Fruit fly (Drosophila melanogaster): Measurements from ENCODE around the gene Lcp65Ab2.

Lcp65Ab2 gene

dm6 chr3L:6140771-6141472 is 5.6 kb upstream of the Lcp65Ab2 start:
- peak; percentile 39; the same call in 1 of the 2 replicates for TF ChIP-seq CG9932 (GFP tag; IDR thresholded peaks at IDR 0.05)
- TF ChIP-seq esg (GFP tag; conservative IDR thresholded peaks at IDR 0.05), result no peak
- TF ChIP-seq salm (tag; optimal IDR thresholded peaks at IDR 0.05), result no peak
- no peak for TF ChIP-seq chif (GFP tag; optimal IDR thresholded peaks at IDR 0.05)
- no peak for TF ChIP-seq Oaz (GFP tag; IDR thresholded peaks at IDR 0.05)
- TF ChIP-seq CG17328 (GFP tag; IDR thresholded peaks at IDR 0.05), result no peak
- no peak for TF ChIP-seq Atf-2 (GFP tag; optimal IDR thresholded peaks at IDR 0.05)
- TF ChIP-seq knrl (GFP tag; IDR thresholded peaks at IDR 0.05; ENCODE audit: partially characterized antibody), result no peak
- no peak for TF ChIP-seq CG12391 (tag; optimal IDR thresholded peaks at IDR 0.05)
- TF ChIP-seq Med (GFP tag), result peak; percentile 8
- TF ChIP-seq CG8478 (optimal IDR thresholded peaks at IDR 0.05), result no peak
- TF ChIP-seq CG4424 (GFP tag; optimal IDR thresholded peaks at IDR 0.05), result no peak
- no peak for TF ChIP-seq lab (GFP tag; optimal IDR thresholded peaks at IDR 0.05)
- no peak for TF ChIP-seq BEAF-32 (GFP tag; optimal IDR thresholded peaks at IDR 0.05)
- no peak for TF ChIP-seq CG2199 (GFP tag; IDR thresholded peaks at IDR 0.05)
- TF ChIP-seq CG11695 (GFP tag; IDR thresholded peaks at IDR 0.05), result 0 out of 3 replicates have a peak, but pooled peaks have one; percentile 17
- TF ChIP-seq lbe (GFP tag; optimal IDR thresholded peaks at IDR 0.05), result no peak
- peak; percentile 33 for TF ChIP-seq Oli (tag; optimal IDR thresholded peaks at IDR 0.05)
- TF ChIP-seq CG11456 (GFP tag; IDR thresholded peaks at IDR 0.05), result no peak
- TF ChIP-seq sqz (GFP tag; optimal IDR thresholded peaks at IDR 0.05), result no peak
- TF ChIP-seq chinmo (GFP tag; IDR thresholded peaks at IDR 0.05; ENCODE audit: partially characterized antibody), result peak; percentile 82; the same call in 2 of the 4 replicates
- TF ChIP-seq CG31224 (GFP tag; IDR thresholded peaks at IDR 0.05), result no peak
- no peak for TF ChIP-seq Mad (GFP tag; optimal IDR thresholded peaks at IDR 0.05)
- TF ChIP-seq zen2 (GFP tag; IDR thresholded peaks at IDR 0.05; ENCODE audit: partially characterized antibody), result no peak
- no peak for TF ChIP-seq ftz-f1 (GFP tag; optimal IDR thresholded peaks at IDR 0.05)
- no peak for TF ChIP-seq CG14014 (GFP tag; IDR thresholded peaks at IDR 0.05)
- no peak for TF ChIP-seq ewg (GFP tag; optimal IDR thresholded peaks at IDR 0.05)
- no peak for TF ChIP-seq Nf-YB (GFP tag; optimal IDR thresholded peaks at IDR 0.05)
- no peak for TF ChIP-seq zf30C (GFP tag; optimal IDR thresholded peaks at IDR 0.05)
- no peak for TF ChIP-seq Ada2b (GFP tag; IDR thresholded peaks at IDR 0.05)
- no peak for TF ChIP-seq tll (GFP tag; optimal IDR thresholded peaks at IDR 0.05)
- TF ChIP-seq grau (tag; optimal IDR thresholded peaks at IDR 0.05), result peak; percentile 20
- no peak for TF ChIP-seq CG7357 (GFP tag; IDR thresholded peaks at IDR 0.05)
- TF ChIP-seq abd-A (tag; optimal IDR thresholded peaks at IDR 0.05), result no peak
- TF ChIP-seq nau (GFP tag; optimal IDR thresholded peaks at IDR 0.05), result no peak
- TF ChIP-seq tna (GFP tag; IDR thresholded peaks at IDR 0.05; ENCODE audit: partially characterized antibody), result no peak
- TF ChIP-seq Bdp1 (GFP tag; optimal IDR thresholded peaks at IDR 0.05), result no peak
- TF ChIP-seq Atf6 (GFP tag; IDR thresholded peaks at IDR 0.05), result no peak
- no peak for TF ChIP-seq B-H2 (GFP tag; optimal IDR thresholded peaks at IDR 0.05)
- TF ChIP-seq row (GFP tag; IDR thresholded peaks at IDR 0.05), result 0 out of 3 replicates have a peak, but pooled peaks have one; percentile 22
- TF ChIP-seq kah (GFP tag; optimal IDR thresholded peaks at IDR 0.05), result no peak
- peak; percentile 33 for TF ChIP-seq CG7839 (tag; optimal IDR thresholded peaks at IDR 0.05)
- peak; percentile 45; the same call in 1 of the 3 replicates for TF ChIP-seq dysf (GFP tag; IDR thresholded peaks at IDR 0.05)
- TF ChIP-seq otp (GFP tag; IDR thresholded peaks at IDR 0.05), result 0 out of 3 replicates have a peak, but pooled peaks have one; percentile 10
- TF ChIP-seq CG7271 (tag; optimal IDR thresholded peaks at IDR 0.05), result no peak
- TF ChIP-seq CG31388 (GFP tag; optimal IDR thresholded peaks at IDR 0.05), result no peak
- TF ChIP-seq Bteb2 (GFP tag; optimal IDR thresholded peaks at IDR 0.05), result no peak
- no peak for TF ChIP-seq vnd (GFP tag; IDR thresholded peaks at IDR 0.05; ENCODE audit: partially characterized antibody)
- TF ChIP-seq ase (GFP tag; IDR thresholded peaks at IDR 0.05), result no peak
- TF ChIP-seq CG13894 (tag; optimal IDR thresholded peaks at IDR 0.05), result no peak

All from whole organism, embryonic.